Worm (Caenorhabditis elegans): ENCODE results near the gene cec-4.
A peak's percentile ranks its signal among the peaks of the same experiment; 100 is the strongest.

The cec-4 gene

ce11 chrIV:7623868-7624267, 48.4 kb downstream of the cec-4 start:
- TF ChIP-seq sma-3 (GFP tag; optimal IDR thresholded peaks at IDR 0.05) (no peak), ceh-82 (tag; optimal IDR thresholded peaks at IDR 0.05) (peak; percentile 28), blmp-1 (tag; optimal IDR thresholded peaks at IDR 0.05; ENCODE audit: insufficient read depth) (no peak), elt-1 (tag; optimal IDR thresholded peaks at IDR 0.05) (no peak), R02D3.7 (tag; optimal IDR thresholded peaks at IDR 0.05) (no peak), nhr-12 (tag; optimal IDR thresholded peaks at IDR 0.05) (no peak), lin-39 (tag; optimal IDR thresholded peaks at IDR 0.05) (no peak), elt-3 (tag; optimal IDR thresholded peaks at IDR 0.05) (no peak), F13H6.1 (tag; optimal IDR thresholded peaks at IDR 0.05) (peak; percentile 32), sem-4 (tag; optimal IDR thresholded peaks at IDR 0.05) (peak; percentile 0), nhr-11 (tag; optimal IDR thresholded peaks at IDR 0.05) (no peak), zag-1 (tag; optimal IDR thresholded peaks at IDR 0.05) (no peak), nhr-6 (tag; optimal IDR thresholded peaks at IDR 0.05) (no peak), sma-9 (GFP tag; optimal IDR thresholded peaks at IDR 0.05) (no peak), sma-9 (tag; optimal IDR thresholded peaks at IDR 0.05) (no peak), lsy-2 (tag; optimal IDR thresholded peaks at IDR 0.05) (peak in 1 of 2 experiments; percentile 14), mab-5 (tag; optimal IDR thresholded peaks at IDR 0.05) (no peak), dmd-4 (tag; optimal IDR thresholded peaks at IDR 0.05) (no peak), nhr-10 (tag; optimal IDR thresholded peaks at IDR 0.05) (no peak), nhr-129 (tag; optimal IDR thresholded peaks at IDR 0.05) (peak; percentile 11), C34F6.9 (tag; optimal IDR thresholded peaks at IDR 0.05) (peak; percentile 22), snpc-4 (tag; optimal IDR thresholded peaks at IDR 0.05) (no peak), egl-27 (tag; optimal IDR thresholded peaks at IDR 0.05) (no peak), skn-1 (tag; optimal IDR thresholded peaks at IDR 0.05) (no peak), nhr-77 (tag; optimal IDR thresholded peaks at IDR 0.05) (no peak), ama-1 (optimal IDR thresholded peaks at IDR 0.05) (no peak), nhr-237 (tag; optimal IDR thresholded peaks at IDR 0.05) (no peak), ztf-11 (tag; optimal IDR thresholded peaks at IDR 0.05) (no peak), nhr-25 (tag; optimal IDR thresholded peaks at IDR 0.05) (no peak), aly-2 (tag; optimal IDR thresholded peaks at IDR 0.05) (peak; percentile 52), ZK546.5 (tag; optimal IDR thresholded peaks at IDR 0.05) (no peak), Y55F3AM.14 (GFP tag; optimal IDR thresholded peaks at IDR 0.05) (no peak), unc-62 (GFP tag; optimal IDR thresholded peaks at IDR 0.05) (no peak), mdl-1 (tag; optimal IDR thresholded peaks at IDR 0.05) (no peak), lin-13 (GFP tag; optimal IDR thresholded peaks at IDR 0.05) (no peak), peb-1 (tag; optimal IDR thresholded peaks at IDR 0.05) (no peak), unc-39 (tag; optimal IDR thresholded peaks at IDR 0.05) (no peak), lin-11 (tag; optimal IDR thresholded peaks at IDR 0.05) (no peak), gmeb-1 (tag; optimal IDR thresholded peaks at IDR 0.05) (no peak), crh-2 (tag; optimal IDR thresholded peaks at IDR 0.05) (peak; percentile 11), nhr-21 (tag; optimal IDR thresholded peaks at IDR 0.05) (no peak), ceh-16 (tag; optimal IDR thresholded peaks at IDR 0.05) (no peak)
